Fruit fly (Drosophila melanogaster) Kc167 (cell line): ENCODE data around the gene CG10466.

ENCODE experiments used
- Myc ChIP-seq: fragments of >200 bp; optimal IDR thresholded peaks from 2 replicates; lab custom pipeline; 2017; ENCODE audit warnings: missing external identifiers
- h ChIP-seq: fragments of >200 bp; optimal IDR thresholded peaks from 3 replicates; lab custom pipeline; 2018; ENCODE audit warnings: missing external identifiers
- psq ChIP-seq: fragments of >200 bp; optimal IDR thresholded peaks from 2 replicates; lab custom pipeline; 2017; ENCODE audit warnings: missing external identifiers

DNA sequence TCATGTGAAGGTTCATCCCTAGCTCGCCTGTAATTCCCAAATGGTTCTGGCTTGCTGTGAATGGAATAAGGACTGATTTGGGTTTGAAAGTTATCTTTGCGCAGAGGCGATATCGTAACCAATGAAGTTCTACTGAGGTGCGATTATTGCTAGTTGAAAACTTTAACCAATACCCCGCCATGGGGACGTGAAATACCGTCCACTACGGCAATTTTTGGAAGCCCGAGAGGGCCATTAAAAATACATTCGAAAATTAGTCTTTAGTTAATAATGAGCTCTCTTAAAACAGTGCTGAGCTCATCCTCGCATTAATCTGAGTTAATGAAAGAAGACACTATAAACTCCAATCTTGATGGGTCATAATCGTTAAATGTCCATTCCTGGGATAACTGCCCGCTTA lies 18.7 kb downstream of the CG10466 start:
- TF ChIP-seq Myc (no peak), psq (lab: Kevin White, UChicago) (no peak), h (lab: Kevin White, UChicago) (no peak)
